Fruit fly (Drosophila melanogaster) whole organism, embryonic: ENCODE data around the gene dmrt11E.

Experiments
- ATbp ChIP-seq: fragments of 200-800 bp; sonication (Bioruptor generic); optimal IDR thresholded peaks from 2 replicates; lab custom pipeline; 2017; ENCODE audit warnings: missing biosample characterization, mild to moderate bottlenecking, missing genetic modification characterization, missing genetic modification reagents
- CG1024 ChIP-seq: fragments of 200-800 bp; sonication (Bioruptor generic); IDR thresholded peaks from 2 replicates; pipeline ENCODE4 v1.3.6; 2022; ENCODE audit warnings: missing biosample characterization, missing genetic modification characterization
- CG10979 ChIP-seq: fragments of 200-800 bp; sonication (Bioruptor generic); optimal IDR thresholded peaks from 2 replicates; lab custom pipeline; 2018; ENCODE audit warnings: missing biosample characterization, mild to moderate bottlenecking, missing genetic modification characterization, moderate library complexity
- CG11723 ChIP-seq: fragments of 200-800 bp; sonication (Bioruptor generic); optimal IDR thresholded peaks from 2 replicates; lab custom pipeline; 2017; ENCODE audit warnings: missing biosample characterization, mild to moderate bottlenecking, missing genetic modification characterization
- CG12299 ChIP-seq: fragments of 200-800 bp; sonication (Bioruptor generic); optimal IDR thresholded peaks from 2 replicates; lab custom pipeline; 2018; ENCODE audit warnings: missing biosample characterization, mild to moderate bottlenecking, missing genetic modification characterization
- CG15514 ChIP-seq: fragments of 200-800 bp; sonication (Bioruptor generic); optimal IDR thresholded peaks from 3 replicates; lab custom pipeline; 2017; ENCODE audit warnings: missing biosample characterization, missing genetic modification characterization, mild to moderate bottlenecking, moderate library complexity, missing genetic modification reagents
- CG1603 ChIP-seq: fragments of 200-800 bp; sonication (Bioruptor generic); optimal IDR thresholded peaks from 2 replicates; lab custom pipeline; 2019; ENCODE audit warnings: missing biosample characterization, mild to moderate bottlenecking, missing genetic modification characterization, moderate library complexity
- CG16813 ChIP-seq: fragments of 200-800 bp; sonication (Bioruptor generic); IDR thresholded peaks from 3 replicates; pipeline ENCODE4 v1.3.6; 2022; ENCODE audit warnings: missing biosample characterization, missing genetic modification characterization; ENCODE audit not compliant: partially characterized antibody
- CG18764 ChIP-seq: fragments of 200-800 bp; sonication (Bioruptor generic); optimal IDR thresholded peaks from 3 replicates; lab custom pipeline; 2016; ENCODE audit warnings: missing biosample characterization, missing genetic modification characterization
- CG34224 ChIP-seq: fragments of 200-800 bp; sonication (Bioruptor generic); IDR thresholded peaks from 3 replicates; pipeline ENCODE4 v1.3.6; 2022; ENCODE audit warnings: missing biosample characterization, missing genetic modification characterization; ENCODE audit not compliant: partially characterized antibody
- CG4328 ChIP-seq: fragments of 200-800 bp; sonication (Bioruptor generic); optimal IDR thresholded peaks from 3 replicates; lab custom pipeline; 2017; ENCODE audit warnings: missing biosample characterization, missing genetic modification reagents, missing genetic modification characterization
- CG4424 ChIP-seq: fragments of 200-800 bp; sonication (Bioruptor generic); optimal IDR thresholded peaks from 3 replicates; lab custom pipeline; 2016; ENCODE audit warnings: missing biosample characterization, missing genetic modification characterization
- CG4707 ChIP-seq: fragments of 200-800 bp; sonication (Bioruptor generic); optimal IDR thresholded peaks from 2 replicates; lab custom pipeline; 2018; ENCODE audit warnings: missing biosample characterization, mild to moderate bottlenecking, missing genetic modification characterization, moderate library complexity
- CG6791 ChIP-seq: fragments of 200-800 bp; sonication (Bioruptor generic); IDR thresholded peaks from 3 replicates; pipeline ENCODE4 v1.3.6; 2022; ENCODE audit warnings: missing biosample characterization, missing genetic modification characterization; ENCODE audit not compliant: partially characterized antibody
- CG6854 ChIP-seq: fragments of 200-800 bp; sonication (Bioruptor generic); optimal IDR thresholded peaks from 3 replicates; lab custom pipeline; 2017; ENCODE audit warnings: missing biosample characterization, mild to moderate bottlenecking, missing genetic modification characterization
- CG7357 ChIP-seq: fragments of 200-800 bp; sonication (Bioruptor generic); IDR thresholded peaks from 3 replicates; pipeline ENCODE4 v1.3.6; 2022; ENCODE audit warnings: missing biosample characterization, missing genetic modification characterization
- CG7987 ChIP-seq: fragments of 200-800 bp; sonication (Bioruptor generic); optimal IDR thresholded peaks from 2 replicates; lab custom pipeline; 2018; ENCODE audit warnings: missing biosample characterization, mild to moderate bottlenecking, missing genetic modification characterization, moderate library complexity
- CG8944 ChIP-seq: fragments of 200-800 bp; sonication (Bioruptor generic); optimal IDR thresholded peaks from 3 replicates; lab custom pipeline; 2016; ENCODE audit warnings: missing biosample characterization, missing genetic modification characterization
- Dll ChIP-seq: fragments of 200-800 bp; sonication (Bioruptor generic); IDR thresholded peaks from 4 replicates; pipeline ENCODE4 v1.3.6; 2022; ENCODE audit warnings: missing biosample characterization, missing genetic modification characterization; ENCODE audit not compliant: partially characterized antibody
- E2f1 ChIP-seq: fragments of 200-800 bp; sonication (Bioruptor generic); IDR thresholded peaks from 2 replicates; pipeline ENCODE4 v1.3.6; 2022; ENCODE audit warnings: missing biosample characterization, missing genetic modification characterization
- Fer2 ChIP-seq: fragments of 200-800 bp; sonication (Bioruptor generic); optimal IDR thresholded peaks from 2 replicates; lab custom pipeline; 2018; ENCODE audit warnings: missing biosample characterization, mild to moderate bottlenecking, missing genetic modification characterization, moderate library complexity
- Gug ChIP-seq: fragments of 200-800 bp; sonication (Bioruptor generic); IDR thresholded peaks from 4 replicates; pipeline ENCODE4 v1.3.6; 2022; ENCODE audit warnings: missing biosample characterization, missing genetic modification characterization
- HLH3B ChIP-seq: fragments of 200-800 bp; sonication (Bioruptor generic); IDR thresholded peaks from 2 replicates; pipeline ENCODE4 v1.3.6; 2022; ENCODE audit warnings: missing biosample characterization, missing genetic modification characterization
- HLH4C ChIP-seq: fragments of 200-800 bp; sonication (Bioruptor generic); IDR thresholded peaks from 3 replicates; pipeline ENCODE4 v1.3.6; 2022; ENCODE audit warnings: missing biosample characterization, missing genetic modification characterization; ENCODE audit not compliant: partially characterized antibody
- Oli ChIP-seq: fragments of 200-800 bp; sonication (Bioruptor generic); optimal IDR thresholded peaks from 2 replicates; lab custom pipeline; 2018; ENCODE audit warnings: missing biosample characterization, mild to moderate bottlenecking, missing genetic modification characterization, moderate library complexity
- Ptx1 ChIP-seq: fragments of 200-800 bp; sonication (Bioruptor generic); IDR thresholded peaks from 2 replicates; pipeline ENCODE4 v1.3.6; 2022; ENCODE audit warnings: missing biosample characterization, missing genetic modification characterization
- Side ChIP-seq: fragments of 200-800 bp; sonication (Bioruptor generic); optimal IDR thresholded peaks from 2 replicates; lab custom pipeline; 2016; ENCODE audit warnings: missing biosample characterization, missing genetic modification characterization
- Six4 ChIP-seq: fragments of 200-800 bp; sonication (Bioruptor generic); optimal IDR thresholded peaks from 2 replicates; lab custom pipeline; 2016; ENCODE audit warnings: missing biosample characterization, missing genetic modification characterization
- Sox100B ChIP-seq: fragments of 200-800 bp; sonication (Bioruptor generic); optimal IDR thresholded peaks from 3 replicates; lab custom pipeline; 2018; ENCODE audit warnings: missing biosample characterization, mild to moderate bottlenecking, missing genetic modification characterization
- Spps ChIP-seq: fragments of 200-800 bp; sonication (Bioruptor generic); optimal IDR thresholded peaks from 2 replicates; lab custom pipeline; 2018; ENCODE audit warnings: missing biosample characterization, mild to moderate bottlenecking, missing genetic modification characterization
- Trl ChIP-seq, 3 experiments: fragments of >200 bp in 2 of 3; fragments of 200-800 bp in 1 of 3; sonication (Bioruptor generic) in 1 of 3; optimal IDR thresholded peaks; 2 replicates in 1 of 3; 3 replicates in 2 of 3; lab custom pipeline; 2016 to 2017; ENCODE audit warnings: missing biosample characterization in 1 of 3, missing genetic modification characterization in 1 of 3
- amos ChIP-seq: fragments of 200-800 bp; sonication (Bioruptor generic); IDR thresholded peaks from 2 replicates; pipeline ENCODE4 v1.3.6; 2022; ENCODE audit warnings: missing biosample characterization, missing genetic modification characterization; ENCODE audit not compliant: partially characterized antibody
- ap ChIP-seq: fragments of 200-800 bp; sonication (Bioruptor generic); IDR thresholded peaks from 2 replicates; pipeline ENCODE4 v1.3.6; 2022; ENCODE audit warnings: missing biosample characterization, missing genetic modification characterization
- bcd ChIP-seq: fragments of 200-800 bp; sonication (Bioruptor generic); optimal IDR thresholded peaks from 2 replicates; lab custom pipeline; 2017; ENCODE audit warnings: missing biosample characterization, mild to moderate bottlenecking, missing genetic modification characterization
- btn ChIP-seq: fragments of 200-800 bp; sonication (Bioruptor generic); optimal IDR thresholded peaks from 2 replicates; lab custom pipeline; 2016; ENCODE audit warnings: missing biosample characterization, missing genetic modification characterization
- cas ChIP-seq: fragments of 200-800 bp; sonication (Bioruptor generic); IDR thresholded peaks from 2 replicates; pipeline ENCODE4 v1.3.6; 2022; ENCODE audit warnings: missing biosample characterization, missing genetic modification characterization
- chinmo ChIP-seq: fragments of 200-800 bp; sonication (Bioruptor generic); IDR thresholded peaks from 4 replicates; pipeline ENCODE4 v1.3.6; 2022; ENCODE audit warnings: missing biosample characterization, missing genetic modification characterization; ENCODE audit not compliant: partially characterized antibody
- exex ChIP-seq: fragments of 200-800 bp; sonication (Bioruptor generic); optimal IDR thresholded peaks from 4 replicates; lab custom pipeline; 2018; ENCODE audit warnings: missing biosample characterization, mild to moderate bottlenecking, missing genetic modification characterization, moderate library complexity
- gro ChIP-seq: fragments of 200-800 bp; sonication (Bioruptor generic); optimal IDR thresholded peaks from 2 replicates; lab custom pipeline; 2016; ENCODE audit warnings: missing biosample characterization, missing genetic modification characterization
- h ChIP-seq: fragments of >200 bp; optimal IDR thresholded peaks from 2 replicates; lab custom pipeline; 2017
- klu ChIP-seq: fragments of 200-800 bp; sonication (Bioruptor generic); IDR thresholded peaks from 2 replicates; pipeline ENCODE4 v1.3.6; 2022; ENCODE audit warnings: missing biosample characterization, missing genetic modification characterization
- kni ChIP-seq: fragments of 200-800 bp; sonication (Bioruptor generic); optimal IDR thresholded peaks from 3 replicates; lab custom pipeline; 2017; ENCODE audit warnings: mild to moderate bottlenecking, missing biosample characterization, missing genetic modification reagents, missing genetic modification characterization
- lab ChIP-seq: fragments of 200-800 bp; sonication (Bioruptor generic); optimal IDR thresholded peaks from 3 replicates; lab custom pipeline; 2017; ENCODE audit warnings: missing biosample characterization, missing genetic modification characterization, mild to moderate bottlenecking, moderate library complexity, missing genetic modification reagents
- luna ChIP-seq: fragments of 200-800 bp; sonication (Bioruptor generic); optimal IDR thresholded peaks from 2 replicates; lab custom pipeline; 2016; ENCODE audit warnings: missing biosample characterization, missing genetic modification characterization
- nom ChIP-seq: fragments of 200-800 bp; sonication (Bioruptor generic); optimal IDR thresholded peaks from 2 replicates; lab custom pipeline; 2017; ENCODE audit warnings: missing biosample characterization, missing genetic modification characterization, mild to moderate bottlenecking, moderate library complexity, missing genetic modification reagents
- row ChIP-seq: fragments of 200-800 bp; sonication (Bioruptor generic); IDR thresholded peaks from 3 replicates; pipeline ENCODE4 v1.3.6; 2022; ENCODE audit warnings: missing biosample characterization, missing genetic modification characterization
- trem ChIP-seq: fragments of 200-800 bp; optimal IDR thresholded peaks from 3 replicates; lab custom pipeline; 2019; ENCODE audit warnings: missing biosample characterization, mild to moderate bottlenecking, missing genetic modification characterization, moderate library complexity
- tup ChIP-seq: fragments of 200-800 bp; sonication (Bioruptor generic); optimal IDR thresholded peaks from 2 replicates; lab custom pipeline; 2016; ENCODE audit warnings: missing biosample characterization, mild to moderate bottlenecking, missing genetic modification characterization, moderate library complexity
- wek ChIP-seq: fragments of 200-800 bp; sonication (Bioruptor generic); optimal IDR thresholded peaks from 3 replicates; lab custom pipeline; 2018; ENCODE audit warnings: missing biosample characterization, mild to moderate bottlenecking, missing genetic modification characterization, moderate library complexity

Gene dmrt11E

DNA sequence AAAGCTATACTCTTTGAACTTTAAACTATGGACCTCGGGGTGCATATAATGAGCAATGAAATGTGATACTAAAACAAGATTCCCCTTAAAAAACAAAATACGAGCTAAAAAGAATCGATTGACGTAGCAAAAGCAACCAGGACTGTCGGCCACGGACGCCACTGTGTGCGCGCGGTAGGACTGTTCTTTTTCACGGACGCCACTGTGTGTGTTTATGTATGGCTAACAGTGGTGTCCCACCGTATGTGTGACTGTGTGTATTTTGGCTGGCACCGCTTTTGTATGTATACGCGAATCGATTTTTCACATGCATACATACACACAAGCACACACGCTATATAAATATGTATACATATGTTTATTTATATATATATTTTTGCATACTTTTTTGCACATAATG lies 15.8 kb downstream of the dmrt11E start (continued):
- no peak for TF ChIP-seq CG6791 (GFP tag; lab: Robert Waterston, UW)
- no peak for TF ChIP-seq CG18764 (GFP tag; lab: Kevin White, UChicago)
- TF ChIP-seq CG7357: no peak
- TF ChIP-seq CG1024 (GFP tag; lab: Robert Waterston, UW): peak; percentile 20; the same call in 1 of the 2 replicates
- TF ChIP-seq Spps (tag; lab: Kevin White, UChicago): no peak
- no peak for TF ChIP-seq Fer2
- no peak for TF ChIP-seq tup (GFP tag; lab: Kevin White, UChicago)
- peak; percentile 42 for TF ChIP-seq row (GFP tag; lab: Robert Waterston, UW)
- TF ChIP-seq Dll (GFP tag; lab: Robert Waterston, UW): no peak
- peak; percentile 0 for TF ChIP-seq bcd (GFP tag; lab: Kevin White, UChicago)
- no peak for TF ChIP-seq klu (GFP tag; lab: Robert Waterston, UW)
- TF ChIP-seq CG4328 (GFP tag; lab: Kevin White, UChicago): no peak
- TF ChIP-seq nom (GFP tag; lab: Kevin White, UChicago): peak; percentile 73
- TF ChIP-seq CG4424 (GFP tag; lab: Kevin White, UChicago): peak; percentile 49
- TF ChIP-seq CG7987 (GFP tag; lab: Kevin White, UChicago): peak; percentile 63
- peak; percentile 33 for TF ChIP-seq CG8944
- peak; percentile 76; the same call in 3 of the 4 replicates for TF ChIP-seq Gug
- TF ChIP-seq CG4707 (GFP tag; lab: Kevin White, UChicago): no peak
- TF ChIP-seq CG12299: no peak
- TF ChIP-seq CG6854 (GFP tag; lab: Kevin White, UChicago): no peak
- peak; percentile 59 for TF ChIP-seq Ptx1
- TF ChIP-seq gro (GFP tag; lab: Kevin White, UChicago): peak; percentile 82
- TF ChIP-seq CG11723 (GFP tag; lab: Kevin White, UChicago): no peak
- TF ChIP-seq Six4 (GFP tag; lab: Kevin White, UChicago): peak; percentile 51
- TF ChIP-seq trem (tag; lab: Kevin White, UChicago): no peak
- TF ChIP-seq CG15514 (GFP tag; lab: Kevin White, UChicago): peak; percentile 22
- no peak for TF ChIP-seq HLH4C (GFP tag; lab: Robert Waterston, UW)
- peak; percentile 43 for TF ChIP-seq CG1603
- no peak for TF ChIP-seq kni (GFP tag; lab: Kevin White, UChicago)
- TF ChIP-seq CG34224 (GFP tag; lab: Robert Waterston, UW): peak; percentile 23; the same call in 1 of the 3 replicates
- peak; percentile 20 for TF ChIP-seq exex (tag; lab: Kevin White, UChicago)
- TF ChIP-seq amos (GFP tag; lab: Robert Waterston, UW): peak; percentile 49; the same call in 1 of the 2 replicates
- TF ChIP-seq Trl (optimal IDR thresholded peaks at IDR 0.05; lab: Kevin White, UChicago): no peak
- peak; percentile 75 for TF ChIP-seq Trl (GFP tag; optimal IDR thresholded peaks at IDR 0.05; lab: Kevin White, UChicago)
- 0 out of 2 replicates have a peak, but pooled peaks have one; percentile 20 for TF ChIP-seq cas (GFP tag; lab: Robert Waterston, UW)
- no peak for TF ChIP-seq btn (GFP tag; lab: Kevin White, UChicago)
- peak; percentile 62 for TF ChIP-seq h (lab: Kevin White, UChicago)
- TF ChIP-seq lab: peak; percentile 70
- TF ChIP-seq wek (GFP tag; lab: Kevin White, UChicago): peak; percentile 42
- TF ChIP-seq ATbp: peak; percentile 29
- TF ChIP-seq ap (GFP tag; lab: Robert Waterston, UW): 0 out of 2 replicates have a peak, but pooled peaks have one; percentile 9
- peak; percentile 57 for TF ChIP-seq Side (GFP tag; lab: Kevin White, UChicago)
- no peak for TF ChIP-seq CG16813 (GFP tag; lab: Robert Waterston, UW)
- peak; percentile 4 for TF ChIP-seq Oli (tag; lab: Kevin White, UChicago)
- no peak for TF ChIP-seq HLH3B (GFP tag; lab: Robert Waterston, UW)
- TF ChIP-seq luna: no peak
- TF ChIP-seq chinmo (GFP tag; lab: Robert Waterston, UW): no peak
- no peak for TF ChIP-seq Sox100B
- no peak for TF ChIP-seq CG10979 (tag; lab: Kevin White, UChicago)
- peak; percentile 51 for TF ChIP-seq E2f1 (GFP tag; lab: Robert Waterston, UW)
